Worm (Caenorhabditis elegans) whole organism, L4 larva: ENCODE results near the gene srxa-9.

ENCODE experiments used
- F26F4.8 ChIP-seq: fragments of 200-800 bp; sonication (Bioruptor generic); conservative IDR thresholded peaks from 2 replicates; pipeline ENCODE4 v1.3.6; 2022; ENCODE audit warnings: missing genetic modification characterization, missing compliant biosample characterization
- F37D6.2 ChIP-seq: sonication (generic microtip); optimal IDR thresholded peaks from 2 replicates; lab custom pipeline; 2016; ENCODE audit warnings: mild to moderate bottlenecking, missing genetic modification characterization, missing compliant biosample characterization
- F49E8.2 ChIP-seq: sonication (generic microtip); optimal IDR thresholded peaks from 2 replicates; lab custom pipeline; 2016; ENCODE audit warnings: missing compliant biosample characterization, mild to moderate bottlenecking, missing genetic modification characterization, borderline replicate concordance
- T26A8.4 ChIP-seq: fragments of 200-800 bp; sonication (Bioruptor generic); IDR thresholded peaks from 2 replicates; pipeline ENCODE4 v1.3.6; 2022; ENCODE audit warnings: missing genetic modification characterization, missing compliant biosample characterization
- Y105C5A.15 ChIP-seq: fragments of 200-800 bp; sonication (Bioruptor generic); IDR thresholded peaks from 2 replicates; pipeline ENCODE4 v1.3.6; 2022; ENCODE audit warnings: missing genetic modification characterization, missing compliant biosample characterization
- Y48G9A.11 ChIP-seq: fragments of 200-800 bp; sonication (Bioruptor generic); IDR thresholded peaks from 2 replicates; pipeline ENCODE4 v1.3.6; 2022; ENCODE audit warnings: missing genetic modification reagents, missing genetic modification characterization, missing compliant biosample characterization
- Y75B8A.6 ChIP-seq: fragments of 200-800 bp; sonication (Bioruptor generic); IDR thresholded peaks from 2 replicates; pipeline ENCODE4 v1.3.6; 2022; ENCODE audit warnings: missing genetic modification reagents, missing genetic modification characterization, missing compliant biosample characterization
- ZK337.2 ChIP-seq: fragments of 200-800 bp; sonication (Bioruptor generic); IDR thresholded peaks from 2 replicates; pipeline ENCODE4 v1.3.6; 2022; ENCODE audit warnings: missing genetic modification reagents, missing genetic modification characterization, missing compliant biosample characterization
- ZK546.5 ChIP-seq, 2 experiments: sonication (generic microtip); optimal IDR thresholded peaks; 2 replicates each; lab custom pipeline; 2017; ENCODE audit warnings: missing biosample characterization in 2 of 2, missing genetic modification characterization in 2 of 2
- aly-2 ChIP-seq: sonication (generic microtip); optimal IDR thresholded peaks from 2 replicates; lab custom pipeline; 2018; ENCODE audit warnings: missing biosample characterization, missing genetic modification characterization
- ama-1 ChIP-seq: fragments of 150-350 bp; optimal IDR thresholded peaks from 2 replicates; lab custom pipeline; 2014; ENCODE audit warnings: inconsistent platforms, mixed read lengths
- arid-1 ChIP-seq: fragments of 200-800 bp; sonication (Bioruptor generic); conservative IDR thresholded peaks from 2 replicates; pipeline ENCODE4 v1.3.6; 2022; ENCODE audit warnings: missing genetic modification reagents, missing genetic modification characterization, missing compliant biosample characterization
- attf-4 ChIP-seq: sonication (generic microtip); optimal IDR thresholded peaks from 3 replicates; lab custom pipeline; 2017; ENCODE audit warnings: missing biosample characterization, missing genetic modification characterization
- ceh-20 ChIP-seq: fragments of 200-800 bp; sonication (Bioruptor generic); IDR thresholded peaks from 2 replicates; pipeline ENCODE4 v1.3.6; 2022; ENCODE audit warnings: missing genetic modification reagents, missing genetic modification characterization, missing compliant biosample characterization
- ceh-28 ChIP-seq: fragments of 150-350 bp; optimal IDR thresholded peaks from 2 replicates; lab custom pipeline; 2014; ENCODE audit warnings: missing biosample characterization, missing genetic modification reagents, missing genetic modification characterization
- ceh-62 ChIP-seq: sonication (generic microtip); optimal IDR thresholded peaks from 2 replicates; lab custom pipeline; 2017; ENCODE audit warnings: missing biosample characterization, missing genetic modification characterization
- ceh-82 ChIP-seq: sonication (generic microtip); optimal IDR thresholded peaks from 2 replicates; lab custom pipeline; 2017; ENCODE audit warnings: missing biosample characterization, missing genetic modification characterization
- ces-1 ChIP-seq: fragments of 150-350 bp; sonication (generic microtip); optimal IDR thresholded peaks from 4 replicates; lab custom pipeline; 2014; ENCODE audit warnings: missing biosample characterization, missing genetic modification reagents, missing genetic modification characterization
- ctbp-1 ChIP-seq: fragments of 200-800 bp; sonication (Bioruptor generic); IDR thresholded peaks from 2 replicates; pipeline ENCODE4 v1.3.6; 2022; ENCODE audit warnings: missing genetic modification reagents, missing genetic modification characterization, missing compliant biosample characterization
- daf-19 ChIP-seq: fragments of 200-800 bp; sonication (Bioruptor generic); conservative IDR thresholded peaks from 2 replicates; pipeline ENCODE4 v1.3.6; 2022; ENCODE audit warnings: missing genetic modification characterization, missing compliant biosample characterization
- dmd-8 ChIP-seq: fragments of 200-800 bp; sonication (Bioruptor generic); IDR thresholded peaks from 2 replicates; pipeline ENCODE4 v1.3.6; 2022; ENCODE audit warnings: missing genetic modification characterization, missing compliant biosample characterization
- duxl-1 ChIP-seq: sonication (generic microtip); optimal IDR thresholded peaks from 2 replicates; lab custom pipeline; 2016; ENCODE audit warnings: mild to moderate bottlenecking, missing genetic modification characterization, moderate library complexity, missing compliant biosample characterization; ENCODE audit not compliant: poor library complexity
- fkh-10 ChIP-seq: fragments of 150-350 bp; optimal IDR thresholded peaks from 2 replicates; lab custom pipeline; 2014; ENCODE audit warnings: missing biosample characterization, missing genetic modification reagents, missing genetic modification characterization
- gei-8 ChIP-seq: fragments of 200-800 bp; sonication (Bioruptor generic); optimal IDR thresholded peaks from 2 replicates; lab custom pipeline; 2018; ENCODE audit warnings: mild to moderate bottlenecking, missing genetic modification characterization, missing compliant biosample characterization
- hmg-1.1 ChIP-seq: fragments of 200-800 bp; sonication (Bioruptor generic); IDR thresholded peaks from 2 replicates; pipeline ENCODE4 v1.3.6; 2022; ENCODE audit warnings: missing genetic modification reagents, missing genetic modification characterization, missing compliant biosample characterization
- jun-1 ChIP-seq: fragments of 150-350 bp; optimal IDR thresholded peaks from 2 replicates; lab custom pipeline; 2014; ENCODE audit warnings: missing biosample characterization, missing genetic modification reagents, missing genetic modification characterization
- lin-1 ChIP-seq: fragments of 200-800 bp; sonication (Bioruptor generic); IDR thresholded peaks from 2 replicates; pipeline ENCODE4 v1.3.6; 2022; ENCODE audit warnings: missing genetic modification reagents, missing genetic modification characterization, missing compliant biosample characterization
- lin-13 ChIP-seq: fragments of 150-350 bp; optimal IDR thresholded peaks from 2 replicates; lab custom pipeline; 2014; ENCODE audit warnings: missing biosample characterization, missing genetic modification reagents, missing genetic modification characterization
- lin-15B ChIP-seq: fragments of 150-350 bp; sonication (generic microtip); optimal IDR thresholded peaks from 3 replicates; lab custom pipeline; 2014; ENCODE audit warnings: missing biosample characterization, missing genetic modification characterization
- lin-29 ChIP-seq: fragments of 200-800 bp; sonication (Bioruptor generic); IDR thresholded peaks from 2 replicates; pipeline ENCODE4 v1.3.6; 2022; ENCODE audit warnings: missing genetic modification reagents, missing genetic modification characterization, missing compliant biosample characterization
- lin-39 ChIP-seq: fragments of 150-350 bp; optimal IDR thresholded peaks from 2 replicates; lab custom pipeline; 2014; ENCODE audit warnings: missing biosample characterization, missing genetic modification reagents, missing genetic modification characterization
- lsy-2 ChIP-seq, 2 experiments: fragments of 150-350 bp in 1 of 2; sonication (generic microtip) in 1 of 2; optimal IDR thresholded peaks; 2 replicates each; lab custom pipeline; 2014 to 2017; ENCODE audit warnings: missing biosample characterization in 2 of 2, missing genetic modification characterization in 2 of 2
- madf-5 ChIP-seq, 2 experiments: fragments of 200-800 bp; sonication (Bioruptor generic); IDR thresholded peaks; 2 replicates each; pipeline ENCODE4 v1.3.6; 2022; ENCODE audit warnings: missing compliant biosample characterization in 2 of 2, missing genetic modification characterization in 2 of 2
- mdl-1 ChIP-seq, 2 experiments: fragments of 150-350 bp in 1 of 2; sonication (generic microtip) in 1 of 2; optimal IDR thresholded peaks; 2 replicates each; lab custom pipeline; 2014 to 2017; ENCODE audit warnings: missing biosample characterization in 2 of 2, missing genetic modification characterization in 2 of 2
- mdt-29 ChIP-seq: fragments of 200-800 bp; sonication (Bioruptor generic); IDR thresholded peaks from 2 replicates; pipeline ENCODE4 v1.3.6; 2022; ENCODE audit warnings: missing genetic modification reagents, missing genetic modification characterization, missing compliant biosample characterization
- mxl-2 ChIP-seq: fragments of 200-800 bp; sonication (Bioruptor generic); conservative IDR thresholded peaks from 2 replicates; pipeline ENCODE4 v1.3.6; 2022; ENCODE audit warnings: missing genetic modification reagents, missing genetic modification characterization, missing compliant biosample characterization
- mxl-3 ChIP-seq: fragments of 200-800 bp; sonication (Bioruptor generic); optimal IDR thresholded peaks from 2 replicates; lab custom pipeline; 2018; ENCODE audit warnings: mild to moderate bottlenecking, missing genetic modification characterization, missing compliant biosample characterization
- nhr-10 ChIP-seq: fragments of 150-350 bp; optimal IDR thresholded peaks from 2 replicates; lab custom pipeline; 2014; ENCODE audit warnings: missing biosample characterization, missing genetic modification characterization
- nhr-111 ChIP-seq: fragments of 200-800 bp; sonication (Bioruptor generic); optimal IDR thresholded peaks from 2 replicates; lab custom pipeline; 2018; ENCODE audit warnings: mild to moderate bottlenecking, missing genetic modification characterization, missing compliant biosample characterization
- nhr-237 ChIP-seq: sonication (generic microtip); optimal IDR thresholded peaks from 2 replicates; lab custom pipeline; 2017; ENCODE audit warnings: missing biosample characterization, missing genetic modification characterization
- nhr-76 ChIP-seq: fragments of 150-350 bp; optimal IDR thresholded peaks from 2 replicates; lab custom pipeline; 2014; ENCODE audit warnings: missing biosample characterization, missing genetic modification characterization
- rbr-2 ChIP-seq: sonication (generic microtip); optimal IDR thresholded peaks from 2 replicates; lab custom pipeline; 2016; ENCODE audit warnings: missing genotype, missing genetic modification characterization, missing compliant biosample characterization
- saeg-2 ChIP-seq: fragments of 200-800 bp; sonication (Bioruptor generic); IDR thresholded peaks from 2 replicates; pipeline ENCODE4 v1.3.6; 2022; ENCODE audit warnings: missing genetic modification reagents, missing genetic modification characterization, missing compliant biosample characterization
- tag-97 ChIP-seq: fragments of 200-800 bp; sonication (Bioruptor generic); IDR thresholded peaks from 2 replicates; pipeline ENCODE4 v1.3.6; 2022; ENCODE audit warnings: missing genetic modification characterization, missing compliant biosample characterization
- vab-7 ChIP-seq: fragments of 200-800 bp; sonication (Bioruptor generic); IDR thresholded peaks from 2 replicates; pipeline ENCODE4 v1.3.6; 2022; ENCODE audit warnings: missing genetic modification reagents, missing genetic modification characterization, missing compliant biosample characterization
- zag-1 ChIP-seq: fragments of 150-350 bp; optimal IDR thresholded peaks from 2 replicates; lab custom pipeline; 2014; ENCODE audit warnings: missing biosample characterization, missing genetic modification characterization
- zfp-2 ChIP-seq: sonication (generic microtip); optimal IDR thresholded peaks from 2 replicates; lab custom pipeline; 2016; ENCODE audit warnings: mild to moderate bottlenecking, missing genetic modification characterization, missing compliant biosample characterization
- zfp-3 ChIP-seq: fragments of 200-800 bp; sonication (Bioruptor generic); conservative IDR thresholded peaks from 2 replicates; pipeline ENCODE4 v1.3.6; 2022; ENCODE audit warnings: missing genetic modification reagents, missing genetic modification characterization, missing compliant biosample characterization
- zip-11 ChIP-seq: fragments of 200-800 bp; sonication (Bioruptor generic); IDR thresholded peaks from 2 replicates; pipeline ENCODE4 v1.3.6; 2022; ENCODE audit warnings: missing genetic modification characterization, missing compliant biosample characterization
- ztf-7 ChIP-seq: fragments of 150-350 bp; optimal IDR thresholded peaks from 2 replicates; lab custom pipeline; 2014; ENCODE audit warnings: missing biosample characterization, missing genetic modification characterization

Gene srxa-9

ce11 chrX:15773262-15773908 is 26.6 kb downstream of the srxa-9 start, which contains the start of gene Y7A5A.13 (continued):
- TF ChIP-seq ceh-28 (tag; lab: Kevin White, UChicago): no peak
- TF ChIP-seq fkh-10: no peak
- TF ChIP-seq hmg-1.1 (GFP tag; lab: Robert Waterston, UW): peak; percentile 54
- TF ChIP-seq ama-1: no peak
- TF ChIP-seq ctbp-1 (GFP tag; lab: Robert Waterston, UW): peak; percentile 58; the same call in 1 of the 2 replicates

- TF ChIP-seq F26F4.8 (GFP tag; lab: Robert Waterston, UW): no peak
- TF ChIP-seq F37D6.2 (tag; lab: Kevin White, UChicago): no peak
- TF ChIP-seq lsy-2 (tag; optimal IDR thresholded peaks at IDR 0.05; lab: Kevin White, UChicago): peak; percentile 34 to 89
- no peak for TF ChIP-seq zfp-3 (GFP tag; lab: Robert Waterston, UW)
- TF ChIP-seq ZK337.2: no peak
- TF ChIP-seq arid-1 (GFP tag; lab: Robert Waterston, UW): no peak
- no peak for TF ChIP-seq gei-8 (GFP tag; lab: Kevin White, UChicago)
- TF ChIP-seq T26A8.4 (GFP tag; lab: Robert Waterston, UW): peak; percentile 43
- TF ChIP-seq mdl-1 (tag; optimal IDR thresholded peaks at IDR 0.05; lab: Kevin White, UChicago): peak in 1 of 2 experiments; percentile 61
- no peak for TF ChIP-seq ceh-20 (GFP tag; lab: Robert Waterston, UW)
- no peak for TF ChIP-seq lin-39 (tag; lab: Kevin White, UChicago)
- TF ChIP-seq attf-4 (tag; lab: Kevin White, UChicago): no peak
- no peak for TF ChIP-seq lin-15B (tag; lab: Kevin White, UChicago)
- TF ChIP-seq lin-1 (GFP tag; lab: Robert Waterston, UW): peak; percentile 90
- TF ChIP-seq Y48G9A.11 (GFP tag; lab: Robert Waterston, UW): no peak
- TF ChIP-seq lin-13: peak; percentile 35
- TF ChIP-seq ceh-62 (tag; lab: Kevin White, UChicago): no peak
- TF ChIP-seq madf-5 (GFP tag; IDR thresholded peaks at IDR 0.05; lab: Robert Waterston, UW): no peak
- TF ChIP-seq nhr-237 (tag; lab: Kevin White, UChicago): no peak
- no peak for TF ChIP-seq jun-1
- TF ChIP-seq ZK546.5 (tag; optimal IDR thresholded peaks at IDR 0.05; lab: Kevin White, UChicago): no peak
- no peak for TF ChIP-seq F49E8.2 (tag; lab: Kevin White, UChicago)
- no peak for TF ChIP-seq vab-7 (GFP tag; lab: Robert Waterston, UW)
- TF ChIP-seq duxl-1 (tag; lab: Kevin White, UChicago): no peak
- no peak for TF ChIP-seq tag-97 (GFP tag; lab: Robert Waterston, UW)
- no peak for TF ChIP-seq daf-19 (GFP tag; lab: Robert Waterston, UW)
- no peak for TF ChIP-seq zip-11 (GFP tag; lab: Robert Waterston, UW)
- TF ChIP-seq Y75B8A.6: no peak
- peak; percentile 34; the same call in 1 of the 2 replicates for TF ChIP-seq mdt-29
- no peak for TF ChIP-seq saeg-2 (GFP tag; lab: Robert Waterston, UW)
- no peak for TF ChIP-seq aly-2 (tag; lab: Kevin White, UChicago)
- no peak for TF ChIP-seq ceh-82 (tag; lab: Kevin White, UChicago)
- TF ChIP-seq ama-1: no peak
- no peak for TF ChIP-seq ceh-28 (tag; lab: Kevin White, UChicago)
- no peak for TF ChIP-seq zfp-2
- no peak for TF ChIP-seq mxl-2 (GFP tag; lab: Robert Waterston, UW)
- no peak for TF ChIP-seq rbr-2 (tag; lab: Kevin White, UChicago)
- TF ChIP-seq nhr-10 (tag; lab: Kevin White, UChicago): peak; percentile 43
- TF ChIP-seq Y105C5A.15 (GFP tag; lab: Robert Waterston, UW): no peak
- TF ChIP-seq ztf-7 (tag; lab: Kevin White, UChicago): no peak
- TF ChIP-seq nhr-111 (GFP tag; lab: Kevin White, UChicago): no peak
- peak; percentile 72 for TF ChIP-seq mxl-3 (GFP tag; lab: Kevin White, UChicago)
- no peak for TF ChIP-seq dmd-8 (GFP tag; lab: Robert Waterston, UW)
- TF ChIP-seq lin-29 (GFP tag; lab: Robert Waterston, UW): no peak
- TF ChIP-seq ces-1 (GFP tag; lab: Kevin White, UChicago): no peak
- no peak for TF ChIP-seq zag-1 (tag; lab: Kevin White, UChicago)
- no peak for TF ChIP-seq nhr-76 (tag; lab: Kevin White, UChicago)
Measured at ce11 chrX:15779503-15779902, 32.7 kb downstream of the srxa-9 start.
